Worm (Caenorhabditis elegans) whole organism, dauer: ENCODE results near the gene M88.4.

Experiments used
- unc-62 ChIP-seq: sonication (generic microtip); optimal IDR thresholded peaks from 2 replicates; lab custom pipeline; 2017; ENCODE audit warnings: missing biosample characterization, missing genetic modification reagents, missing genetic modification characterization

The M88.4 gene

DNA sequence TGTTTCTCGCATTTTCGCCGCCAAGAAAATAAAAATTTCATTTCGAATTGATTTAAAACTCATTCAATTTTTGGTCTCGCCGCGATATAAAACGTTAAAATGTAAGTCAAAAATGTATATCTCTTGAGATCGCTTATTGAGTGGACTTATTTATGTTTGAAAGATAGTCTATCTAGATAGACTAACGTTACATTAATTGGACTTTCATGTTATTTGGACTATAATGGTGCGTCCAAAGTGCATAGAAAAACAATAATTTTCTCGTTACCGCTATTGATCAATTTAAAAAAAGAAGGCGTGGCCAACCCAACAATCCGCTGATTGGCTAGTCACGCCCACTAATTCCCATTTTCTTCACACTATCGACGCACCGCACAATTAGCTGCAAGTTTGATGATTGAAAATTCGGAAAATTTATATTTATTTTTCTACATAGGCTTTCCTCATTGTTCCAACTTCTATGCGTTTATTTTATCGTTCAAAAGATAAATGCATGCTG is 35.3 kb downstream of the M88.4 start, which contains the start of gene F35G12.5:
Gene F35G12.5 (plus strand): TSS at position 51 of the 499 bp plus-strand sequence.
- no peak for TF ChIP-seq unc-62

DNA sequence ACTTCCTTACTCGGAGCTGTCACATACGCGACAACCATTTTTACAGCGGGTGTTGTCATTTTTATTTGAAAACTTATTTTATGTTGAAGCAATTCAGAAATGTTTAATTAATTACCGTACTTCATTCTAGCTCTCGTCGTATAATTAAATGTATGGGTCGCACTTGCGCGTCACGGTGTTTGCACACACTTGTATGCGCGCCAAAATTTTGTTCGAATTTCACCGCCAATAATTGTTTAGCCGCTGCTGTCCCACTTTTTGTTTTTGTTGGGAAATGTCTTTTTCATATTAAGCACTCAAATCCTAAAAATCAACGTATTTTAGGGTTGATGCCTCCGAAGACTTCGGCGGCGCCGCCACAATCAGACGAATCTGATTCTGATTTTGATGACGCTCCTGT is 38.3 kb downstream of the M88.4 start, which contains the start of the genes F35G12.7 and smc-4:
Gene F35G12.7 (minus strand): TSS at position 154 of the 400 bp plus-strand sequence.
Gene smc-4 (plus strand): TSS at position 325 of the 400 bp plus-strand sequence.
- no peak for TF ChIP-seq unc-62

DNA sequence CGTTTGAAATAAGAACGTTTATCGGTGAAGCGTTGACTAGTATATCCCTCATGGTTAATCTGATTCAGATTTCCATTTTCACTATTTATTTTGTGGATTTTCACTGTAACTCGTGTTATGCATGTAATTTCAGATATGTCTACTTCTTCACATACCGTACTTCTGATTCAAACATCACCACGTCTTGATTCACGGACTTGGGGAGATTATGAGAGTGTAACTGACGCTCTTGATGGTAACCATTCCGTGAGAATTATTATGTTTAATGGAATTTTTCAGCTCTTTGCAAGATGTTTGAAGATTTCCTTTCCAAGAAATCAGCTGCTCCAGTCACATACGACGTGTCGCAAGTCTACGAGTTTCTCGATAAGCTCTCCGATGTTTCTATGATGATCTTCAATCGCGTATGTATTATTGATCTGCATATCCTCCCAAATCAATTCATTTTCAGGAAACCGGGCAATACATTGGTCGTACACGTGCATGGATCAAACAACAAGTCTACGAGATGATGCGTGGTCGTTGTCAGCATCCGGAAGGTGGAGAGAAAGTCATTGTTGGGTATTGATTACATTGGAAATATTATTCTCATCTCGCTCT is 44.4 kb downstream of the M88.4 start, which contains the start of gene erh-2:
Gene erh-2 (plus strand): TSS at position 134 of the 600 bp plus-strand sequence.
- TF ChIP-seq unc-62 = no peak

DNA sequence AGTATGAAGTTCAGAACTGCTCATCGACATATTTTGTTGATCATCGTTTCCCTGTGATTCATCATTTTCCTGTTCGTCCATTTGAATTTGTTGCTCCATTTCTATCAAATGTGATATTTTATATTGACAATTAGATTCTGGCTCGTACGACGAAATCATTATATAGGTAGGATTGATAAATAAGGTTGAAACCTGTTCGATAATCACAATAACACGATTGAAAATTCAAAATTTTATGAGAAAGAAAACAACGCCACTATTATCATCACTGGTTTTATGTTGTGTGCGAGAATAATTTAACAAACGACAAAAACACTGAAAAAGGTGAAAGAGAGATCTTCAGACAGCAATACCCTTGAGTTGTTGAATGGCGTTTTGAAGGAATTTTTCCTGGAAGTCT is 45.5 kb downstream of the M88.4 start, which contains the start of gene apc-11:
Gene apc-11 (minus strand): TSS at position 101 of the 400 bp plus-strand sequence.
- no peak for TF ChIP-seq unc-62

DNA sequence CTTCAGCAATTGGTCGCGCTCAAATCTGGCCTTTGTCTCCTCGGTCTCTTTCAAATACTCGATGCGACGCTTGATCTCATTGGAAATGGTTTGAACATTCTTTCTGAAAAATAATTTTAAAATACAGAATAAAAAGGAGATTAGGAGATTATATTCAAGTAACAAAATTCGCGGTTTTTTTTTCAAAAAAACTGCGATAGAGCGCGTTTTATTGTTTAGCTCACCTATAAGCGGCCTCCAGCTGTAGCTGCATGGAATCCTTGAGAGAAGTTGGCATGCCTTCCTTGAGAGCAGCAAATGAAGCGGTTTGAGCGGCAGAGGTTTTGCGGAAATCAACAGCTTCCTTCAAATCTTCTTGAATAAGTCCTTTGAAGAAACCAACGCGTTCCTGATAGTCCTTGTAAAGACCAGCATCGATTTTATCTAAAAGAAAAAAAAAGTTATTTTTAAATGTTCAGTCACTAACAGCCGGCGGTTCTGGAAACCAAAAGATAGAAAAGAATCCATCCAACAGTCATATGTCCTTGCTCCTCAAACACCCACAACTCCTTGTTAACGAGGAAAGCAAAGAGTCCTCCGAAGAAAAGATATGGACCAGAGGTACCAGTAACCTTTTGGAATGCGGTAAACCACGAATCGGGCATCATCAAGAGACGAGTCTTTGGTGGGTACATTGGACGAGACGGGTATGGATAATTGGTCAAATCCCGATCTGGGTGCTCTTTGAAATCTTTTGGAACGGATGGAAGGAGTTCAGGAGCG is 46.1 kb downstream of the M88.4 start:
- TF ChIP-seq unc-62 = no peak

DNA sequence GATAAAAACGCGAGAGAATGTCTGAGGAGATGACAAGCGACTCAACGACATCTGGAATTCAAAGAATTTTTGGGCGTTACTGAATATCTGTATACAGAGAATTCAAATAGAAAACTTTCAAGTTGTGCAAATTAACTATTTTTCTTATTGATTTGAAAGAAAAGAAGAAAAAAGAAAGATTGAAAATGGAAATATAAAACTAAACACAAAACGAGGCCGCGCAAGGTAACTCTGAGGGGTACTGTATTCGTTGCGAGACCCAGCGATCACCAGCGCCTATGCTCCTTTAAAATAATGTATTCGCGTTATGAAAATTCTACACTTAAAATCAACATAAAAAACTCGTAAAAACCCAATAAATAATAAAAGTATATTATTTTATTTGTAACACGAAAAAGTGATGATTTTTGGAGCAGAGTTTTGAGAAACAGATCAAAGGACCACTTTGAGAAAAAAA is 47.0 kb downstream of the M88.4 start, which contains the start of gene asb-1:
Gene asb-1 (minus strand): TSS at position 51 of the 457 bp plus-strand sequence.
- TF ChIP-seq unc-62 = no peak

DNA sequence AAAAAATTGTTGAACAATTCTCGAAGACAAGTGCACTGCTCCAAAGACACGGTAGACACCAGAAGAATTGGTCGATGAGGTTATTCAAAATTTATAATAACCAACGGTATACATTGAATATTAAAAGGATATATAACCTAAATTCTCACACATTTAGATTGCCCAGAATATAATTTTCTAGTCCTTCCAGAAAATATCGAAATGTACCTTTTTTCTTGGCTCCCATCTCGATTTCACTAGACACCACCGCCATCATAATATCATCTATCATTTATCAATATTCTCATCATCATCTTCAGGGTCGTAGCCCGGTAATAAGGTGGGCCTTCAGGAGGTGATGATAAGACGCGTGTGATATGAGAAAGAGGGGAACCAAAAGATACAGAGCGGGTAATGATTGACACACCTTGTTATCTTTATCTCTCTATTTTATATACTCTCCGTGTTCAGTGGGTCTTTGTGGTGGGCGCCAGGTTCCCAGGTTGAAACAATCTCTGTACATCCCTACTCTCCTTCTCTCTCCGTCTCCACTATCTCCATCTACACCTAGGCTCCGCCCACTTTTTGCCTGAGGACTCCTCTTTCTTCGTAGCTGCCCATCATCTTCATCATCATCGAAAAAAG is 51.4 kb downstream of the M88.4 start, which contains the start of gene mab-21:
Gene mab-21 (plus strand): TSS at position 615 of the 624 bp plus-strand sequence.
- TF ChIP-seq unc-62 = no peak
